Worm (Caenorhabditis elegans) whole organism, L1 larva: ENCODE data around the gene F44G4.5.

Experiments used
- ama-1 ChIP-seq: fragments of 150-350 bp; optimal IDR thresholded peaks from 2 replicates; lab custom pipeline; 2014
- ceh-63 ChIP-seq: fragments of 200-800 bp; sonication (Bioruptor generic); optimal IDR thresholded peaks from 2 replicates; lab custom pipeline; 2018; ENCODE audit warnings: mild to moderate bottlenecking, missing genetic modification characterization, missing compliant biosample characterization
- dsc-1 ChIP-seq: sonication (generic microtip); optimal IDR thresholded peaks from 2 replicates; lab custom pipeline; 2016; ENCODE audit warnings: mild to moderate bottlenecking, missing genetic modification characterization, missing compliant biosample characterization
- egl-27 ChIP-seq, 2 experiments: fragments of 150-350 bp in 1 of 2; sonication (generic microtip); optimal IDR thresholded peaks; 3 replicates each; lab custom pipeline; 2017 to 2018; ENCODE audit warnings: missing biosample characterization in 2 of 2, missing genetic modification characterization in 2 of 2, missing genetic modification reagents in 2 of 2
- zag-1 ChIP-seq: fragments of 150-350 bp; optimal IDR thresholded peaks from 2 replicates; lab custom pipeline; 2014; ENCODE audit warnings: missing biosample characterization, missing genetic modification characterization

ce11 chrII:9024312-9024711 lies 24.1 kb upstream of the F44G4.5 start:
- TF ChIP-seq zag-1 (no peak), egl-27 (tag; optimal IDR thresholded peaks at IDR 0.05; lab: Kevin White, UChicago) (no peak), dsc-1 (tag; lab: Kevin White, UChicago) (no peak), ama-1 (no peak), ceh-63 (GFP tag; lab: Kevin White, UChicago) (no peak)
